Worm (Caenorhabditis elegans) whole organism, L4/young adult: Measurements from ENCODE around the gene K10C8.4.

Experiments used
- W03F9.2 ChIP-seq: fragments of 150-350 bp; optimal IDR thresholded peaks from 2 replicates; lab custom pipeline; 2014; ENCODE audit warnings: missing biosample characterization, missing genetic modification characterization
- dao-5 ChIP-seq: sonication (generic microtip); optimal IDR thresholded peaks from 2 replicates; lab custom pipeline; 2016; ENCODE audit warnings: missing genotype, missing genetic modification characterization, moderate library complexity, missing compliant biosample characterization
- him-1 ChIP-seq: sonication (generic microtip); optimal IDR thresholded peaks from 2 replicates; lab custom pipeline; 2016; ENCODE audit warnings: missing genotype, missing genetic modification reagents, missing genetic modification characterization, missing compliant biosample characterization

DNA sequence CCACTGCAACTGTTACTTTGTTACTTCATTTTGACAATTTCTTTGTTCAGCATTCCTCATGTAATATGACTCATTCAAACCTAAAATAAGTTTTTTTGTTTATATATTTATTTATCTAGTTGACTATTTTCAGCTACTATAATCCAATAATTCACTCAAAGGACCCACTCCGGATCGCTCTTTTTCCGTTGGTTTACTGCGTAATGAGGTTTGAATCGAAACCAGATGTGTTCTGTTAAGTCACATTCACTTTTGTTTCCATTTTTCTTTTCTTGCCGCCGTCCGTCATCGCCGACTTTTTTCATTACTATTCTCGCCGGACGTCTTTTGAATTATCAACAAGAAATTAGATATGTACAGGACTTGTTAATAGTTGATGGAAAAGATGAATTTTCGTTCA lies 32.7 kb upstream of the K10C8.4 start:
- TF ChIP-seq him-1 (tag; lab: Kevin White, UChicago), result no peak
- no peak for TF ChIP-seq dao-5 (tag; lab: Kevin White, UChicago)
- TF ChIP-seq W03F9.2 (tag; lab: Kevin White, UChicago), result no peak
